Worm (Caenorhabditis elegans) whole organism, young adult: ENCODE data around the gene nduv-3.

Experiments used
- B0035.1 ChIP-seq: sonication (generic microtip); optimal IDR thresholded peaks from 2 replicates; lab custom pipeline; 2016; ENCODE audit warnings: missing genetic modification characterization, mild to moderate bottlenecking, missing compliant biosample characterization, missing genotype, missing genetic modification reagents
- C17E4.6 ChIP-seq: fragments of 200-800 bp; sonication (Bioruptor generic); IDR thresholded peaks from 2 replicates; pipeline ENCODE4 v1.3.6; 2022; ENCODE audit warnings: missing genetic modification reagents, missing genetic modification characterization, missing compliant biosample characterization
- D2030.7 ChIP-seq: fragments of 200-800 bp; sonication (Bioruptor generic); IDR thresholded peaks from 2 replicates; pipeline ENCODE4 v1.3.6; 2022; ENCODE audit warnings: missing genetic modification reagents, missing genetic modification characterization, missing compliant biosample characterization
- F57A8.1 ChIP-seq: fragments of 200-800 bp; sonication (Bioruptor generic); optimal IDR thresholded peaks from 2 replicates; lab custom pipeline; 2018; ENCODE audit warnings: mild to moderate bottlenecking, missing genetic modification characterization, moderate library complexity, missing compliant biosample characterization
- T07F8.4 ChIP-seq: sonication (generic microtip); optimal IDR thresholded peaks from 2 replicates; lab custom pipeline; 2016; ENCODE audit warnings: mild to moderate bottlenecking, missing genetic modification characterization, moderate library complexity, missing compliant biosample characterization
- Y53F4B.3 ChIP-seq: fragments of 200-800 bp; sonication (Bioruptor generic); IDR thresholded peaks from 2 replicates; pipeline ENCODE4 v1.3.6; 2022; ENCODE audit warnings: missing genetic modification reagents, missing genetic modification characterization, missing compliant biosample characterization
- Y53G8AR.9 ChIP-seq: fragments of 200-800 bp; sonication (Bioruptor generic); conservative IDR thresholded peaks from 2 replicates; pipeline ENCODE4 v1.3.6; 2022; ENCODE audit warnings: missing genetic modification reagents, missing genetic modification characterization, missing compliant biosample characterization
- Y67H2A.10 ChIP-seq: fragments of 200-800 bp; sonication (Bioruptor generic); conservative IDR thresholded peaks from 2 replicates; pipeline ENCODE4 v1.3.6; 2022; ENCODE audit warnings: missing genetic modification reagents, missing genetic modification characterization, missing compliant biosample characterization
- aptf-2 ChIP-seq: fragments of 200-800 bp; sonication (Bioruptor generic); conservative IDR thresholded peaks from 2 replicates; pipeline ENCODE4 v1.3.6; 2022; ENCODE audit warnings: missing genetic modification reagents, missing genetic modification characterization, missing compliant biosample characterization
- attf-5 ChIP-seq: fragments of 200-800 bp; sonication (Bioruptor generic); optimal IDR thresholded peaks from 2 replicates; lab custom pipeline; 2018; ENCODE audit warnings: mild to moderate bottlenecking, missing genetic modification characterization, missing compliant biosample characterization
- bed-2 ChIP-seq: fragments of 200-800 bp; sonication (Bioruptor generic); IDR thresholded peaks from 2 replicates; pipeline ENCODE4 v1.3.6; 2022; ENCODE audit warnings: missing genetic modification reagents, missing genetic modification characterization, missing compliant biosample characterization
- cebp-2 ChIP-seq: fragments of 200-800 bp; sonication (Bioruptor generic); IDR thresholded peaks from 2 replicates; pipeline ENCODE4 v1.3.6; 2022; ENCODE audit warnings: missing genetic modification characterization, missing compliant biosample characterization
- ceh-40 ChIP-seq: fragments of 200-800 bp; sonication (Bioruptor generic); IDR thresholded peaks from 2 replicates; pipeline ENCODE4 v1.3.6; 2022; ENCODE audit warnings: missing genetic modification characterization, missing compliant biosample characterization
- ceh-58 ChIP-seq: fragments of 200-800 bp; sonication (Bioruptor generic); IDR thresholded peaks from 2 replicates; pipeline ENCODE4 v1.3.6; 2022; ENCODE audit warnings: missing genetic modification characterization, missing compliant biosample characterization
- die-1 ChIP-seq: sonication (generic microtip); optimal IDR thresholded peaks from 2 replicates; lab custom pipeline; 2016; ENCODE audit warnings: missing genotype, mild to moderate bottlenecking, missing genetic modification characterization, missing compliant biosample characterization
- dox-1 ChIP-seq: fragments of 200-800 bp; sonication (Bioruptor generic); IDR thresholded peaks from 2 replicates; pipeline ENCODE4 v1.3.6; 2022; ENCODE audit warnings: missing genetic modification reagents, missing genetic modification characterization, missing compliant biosample characterization
- egl-18 ChIP-seq: fragments of 200-800 bp; sonication (Bioruptor generic); IDR thresholded peaks from 2 replicates; pipeline ENCODE4 v1.3.6; 2022; ENCODE audit warnings: missing genetic modification reagents, missing genetic modification characterization, missing compliant biosample characterization
- ekl-4 ChIP-seq: fragments of 200-800 bp; sonication (Bioruptor generic); IDR thresholded peaks from 2 replicates; pipeline ENCODE4 v1.3.6; 2022; ENCODE audit warnings: missing genetic modification reagents, missing genetic modification characterization, missing compliant biosample characterization
- ets-4 ChIP-seq: fragments of 200-800 bp; sonication (Bioruptor generic); optimal IDR thresholded peaks from 2 replicates; lab custom pipeline; 2018; ENCODE audit warnings: mild to moderate bottlenecking, missing genetic modification characterization, missing compliant biosample characterization
- fkh-3 ChIP-seq: sonication (generic microtip); optimal IDR thresholded peaks from 2 replicates; lab custom pipeline; 2016; ENCODE audit warnings: mild to moderate bottlenecking, missing genetic modification characterization, missing compliant biosample characterization
- hlh-26 ChIP-seq: fragments of 200-800 bp; sonication (Bioruptor generic); conservative IDR thresholded peaks from 2 replicates; pipeline ENCODE4 v1.3.6; 2022; ENCODE audit warnings: missing genetic modification reagents, missing genetic modification characterization, missing compliant biosample characterization
- hmg-1.2 ChIP-seq: fragments of 200-800 bp; sonication (Bioruptor generic); IDR thresholded peaks from 2 replicates; pipeline ENCODE4 v1.3.6; 2022; ENCODE audit warnings: missing genetic modification reagents, missing genetic modification characterization, missing compliant biosample characterization
- hmg-20 ChIP-seq: fragments of 200-800 bp; sonication (Bioruptor generic); IDR thresholded peaks from 2 replicates; pipeline ENCODE4 v1.3.6; 2022; ENCODE audit warnings: missing genetic modification reagents, missing genetic modification characterization, missing compliant biosample characterization
- let-526 ChIP-seq: fragments of 200-800 bp; sonication (Bioruptor generic); IDR thresholded peaks from 2 replicates; pipeline ENCODE4 v1.3.6; 2022; ENCODE audit warnings: missing genetic modification reagents, missing genetic modification characterization, missing compliant biosample characterization
- lin-40 ChIP-seq: sonication (generic microtip); optimal IDR thresholded peaks from 2 replicates; lab custom pipeline; 2016; ENCODE audit warnings: missing genetic modification characterization, mild to moderate bottlenecking, missing compliant biosample characterization, missing genotype, missing genetic modification reagents
- lsl-1 ChIP-seq: fragments of 200-800 bp; sonication (Bioruptor generic); optimal IDR thresholded peaks from 2 replicates; lab custom pipeline; 2018; ENCODE audit warnings: mild to moderate bottlenecking, missing genetic modification characterization, moderate library complexity, missing compliant biosample characterization
- madf-3 ChIP-seq: fragments of 200-800 bp; sonication (Bioruptor generic); IDR thresholded peaks from 2 replicates; pipeline ENCODE4 v1.3.6; 2022; ENCODE audit warnings: missing genetic modification reagents, missing genetic modification characterization, missing compliant biosample characterization
- madf-8 ChIP-seq: fragments of 200-800 bp; sonication (Bioruptor generic); conservative IDR thresholded peaks from 2 replicates; pipeline ENCODE4 v1.3.6; 2022; ENCODE audit warnings: missing genetic modification reagents, missing genetic modification characterization, missing compliant biosample characterization
- mcd-1 ChIP-seq: fragments of 200-800 bp; sonication (Bioruptor generic); IDR thresholded peaks from 2 replicates; pipeline ENCODE4 v1.3.6; 2022; ENCODE audit warnings: missing genetic modification reagents, missing genetic modification characterization, missing compliant biosample characterization
- mes-4 ChIP-seq: sonication (generic microtip); optimal IDR thresholded peaks from 2 replicates; lab custom pipeline; 2016; ENCODE audit warnings: missing genotype, missing genetic modification characterization, missing compliant biosample characterization
- mxl-1 ChIP-seq: sonication (generic microtip); optimal IDR thresholded peaks from 2 replicates; lab custom pipeline; 2016; ENCODE audit warnings: missing genetic modification characterization, missing compliant biosample characterization
- nfya-1 ChIP-seq: sonication (generic microtip); optimal IDR thresholded peaks from 2 replicates; lab custom pipeline; 2017; ENCODE audit warnings: antibody characterized with exemption, missing compliant biosample characterization, missing genetic modification characterization, borderline replicate concordance; ENCODE audit not compliant: insufficient read depth
- rcor-1 ChIP-seq: fragments of 200-800 bp; sonication (Bioruptor generic); IDR thresholded peaks from 2 replicates; pipeline ENCODE4 v1.3.6; 2022; ENCODE audit warnings: missing genetic modification reagents, missing genetic modification characterization, missing compliant biosample characterization
- rec-8 ChIP-seq, 2 experiments: sonication (generic microtip); optimal IDR thresholded peaks; 2 replicates each; lab custom pipeline; 2016; ENCODE audit warnings: mild to moderate bottlenecking in 2 of 2, missing genetic modification characterization in 2 of 2, missing genetic modification reagents in 2 of 2, missing genotype in 2 of 2, missing biosample characterization in 1 of 2, missing compliant biosample characterization in 1 of 2, moderate library complexity in 1 of 2
- repo-1 ChIP-seq: sonication (generic microtip); optimal IDR thresholded peaks from 2 replicates; lab custom pipeline; 2017; ENCODE audit warnings: mild to moderate bottlenecking, missing genetic modification characterization, missing compliant biosample characterization
- rpc-1 ChIP-seq, 2 experiments: fragments of 150-350 bp in 1 of 2; sonication (generic microtip) in 1 of 2; optimal IDR thresholded peaks; 2 replicates each; lab custom pipeline; 2014 to 2018; ENCODE audit warnings: missing biosample characterization in 1 of 2, missing genetic modification characterization in 1 of 2, missing genetic modification reagents in 1 of 2, missing genotype in 1 of 2
- snpc-1.1 ChIP-seq: sonication (generic microtip); optimal IDR thresholded peaks from 2 replicates; lab custom pipeline; 2017; ENCODE audit warnings: missing genetic modification characterization, mild to moderate bottlenecking, missing compliant biosample characterization, antibody characterized with exemption, moderate library complexity, missing genotype, missing genetic modification reagents; ENCODE audit not compliant: insufficient read depth
- snpc-1.3 ChIP-seq: sonication (generic microtip); optimal IDR thresholded peaks from 2 replicates; lab custom pipeline; 2017; ENCODE audit warnings: missing genetic modification characterization, mild to moderate bottlenecking, missing compliant biosample characterization, antibody characterized with exemption, moderate library complexity, missing genotype, missing genetic modification reagents; ENCODE audit not compliant: insufficient read depth
- snpc-3.4 ChIP-seq: sonication (generic microtip); optimal IDR thresholded peaks from 2 replicates; lab custom pipeline; 2017; ENCODE audit warnings: missing genetic modification characterization, mild to moderate bottlenecking, missing compliant biosample characterization, antibody characterized with exemption, moderate library complexity, missing genotype, missing genetic modification reagents
- somi-1 ChIP-seq: fragments of 200-800 bp; sonication (Bioruptor generic); optimal IDR thresholded peaks from 2 replicates; lab custom pipeline; 2018; ENCODE audit warnings: mild to moderate bottlenecking, missing genetic modification characterization, missing compliant biosample characterization
- tbp1 ChIP-seq: fragments of 200-800 bp; sonication (Bioruptor generic); optimal IDR thresholded peaks from 2 replicates; lab custom pipeline; 2018; ENCODE audit warnings: mild to moderate bottlenecking, missing genetic modification characterization, missing compliant biosample characterization
- zim-3 ChIP-seq: sonication (generic microtip); optimal IDR thresholded peaks from 2 replicates; lab custom pipeline; 2017; ENCODE audit warnings: mild to moderate bottlenecking, missing genetic modification characterization, moderate library complexity, missing compliant biosample characterization
- ztf-18 ChIP-seq: sonication (generic microtip); optimal IDR thresholded peaks from 2 replicates; lab custom pipeline; 2016; ENCODE audit warnings: missing genotype, mild to moderate bottlenecking, missing genetic modification characterization, missing compliant biosample characterization
- ztf-22 ChIP-seq: fragments of 200-800 bp; sonication (Bioruptor generic); optimal IDR thresholded peaks from 2 replicates; lab custom pipeline; 2018; ENCODE audit warnings: mild to moderate bottlenecking, missing genetic modification characterization, moderate library complexity, missing compliant biosample characterization
- ztf-25 ChIP-seq: fragments of 200-800 bp; sonication (Bioruptor generic); IDR thresholded peaks from 2 replicates; pipeline ENCODE4 v1.3.6; 2022; ENCODE audit warnings: missing genetic modification reagents, missing genetic modification characterization, missing compliant biosample characterization
- ztf-28 ChIP-seq: fragments of 200-800 bp; sonication (Bioruptor generic); IDR thresholded peaks from 2 replicates; pipeline ENCODE4 v1.3.6; 2022; ENCODE audit warnings: missing genetic modification reagents, missing genetic modification characterization, missing compliant biosample characterization

nduv-3 gene

DNA sequence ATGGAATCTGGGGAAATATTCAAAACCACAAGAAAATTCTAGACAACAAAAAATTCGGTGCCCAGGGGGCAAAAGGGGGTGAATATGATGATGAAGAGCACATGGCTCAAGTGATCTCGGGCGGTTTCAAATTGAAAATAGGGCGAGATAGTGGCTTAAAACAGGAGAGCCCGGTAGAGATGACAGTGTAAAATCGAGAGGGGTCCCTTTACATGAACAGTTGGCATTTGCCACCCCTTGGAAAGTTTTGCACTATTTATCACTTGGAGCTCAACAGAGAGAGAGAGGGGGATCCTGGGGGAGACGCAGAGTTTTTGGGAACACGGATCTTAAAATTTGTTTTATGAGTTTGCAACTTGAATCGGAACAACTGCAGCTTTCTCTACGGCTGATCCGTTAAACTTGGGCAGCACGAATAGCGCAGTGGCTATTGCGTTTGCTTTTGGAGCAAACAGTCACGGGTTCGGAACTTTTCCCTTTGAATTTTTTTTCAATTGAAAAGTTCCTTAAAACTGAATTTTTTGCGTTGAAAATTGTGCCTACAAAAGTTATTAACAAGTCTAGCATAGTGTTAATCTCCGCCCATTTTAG, 24.4 kb downstream of the nduv-3 start:
- TF ChIP-seq dox-1 (GFP tag; lab: Robert Waterston, UW) (peak; percentile 29; the same call in 1 of the 2 replicates), Y53F4B.3 (GFP tag; lab: Robert Waterston, UW) (no peak), ztf-22 (GFP tag; lab: Kevin White, UChicago) (no peak), ztf-28 (GFP tag; lab: Robert Waterston, UW) (no peak), madf-3 (GFP tag; lab: Robert Waterston, UW) (0 out of 2 replicates have a peak, but pooled peaks have one; percentile 69), nfya-1 (no peak), lin-40 (tag; lab: Kevin White, UChicago) (no peak), hlh-26 (GFP tag; lab: Robert Waterston, UW) (no peak), mes-4 (peak; percentile 19), hmg-20 (GFP tag; lab: Robert Waterston, UW) (peak; percentile 19; the same call in 1 of the 2 replicates), ets-4 (no peak), let-526 (GFP tag; lab: Robert Waterston, UW) (0 out of 2 replicates have a peak, but pooled peaks have one; percentile 55), C17E4.6 (GFP tag; lab: Robert Waterston, UW) (no peak), F57A8.1 (no peak), snpc-3.4 (peak; percentile 56), somi-1 (peak; percentile 23), snpc-1.1 (tag; lab: Kevin White, UChicago) (peak; percentile 3), aptf-2 (GFP tag; lab: Robert Waterston, UW) (no peak), rpc-1 (optimal IDR thresholded peaks at IDR 0.05; lab: Kevin White, UChicago) (peak; percentile 69), rpc-1 (tag; optimal IDR thresholded peaks at IDR 0.05; lab: Kevin White, UChicago) (peak; percentile 77), madf-8 (no peak), Y53G8AR.9 (no peak), ztf-18 (tag; lab: Kevin White, UChicago) (peak; percentile 31), T07F8.4 (tag; lab: Kevin White, UChicago) (no peak), lsl-1 (peak; percentile 16), mxl-1 (peak; percentile 21), fkh-3 (tag; lab: Kevin White, UChicago) (no peak), ceh-58 (0 out of 2 replicates have a peak, but pooled peaks have one; percentile 86), ztf-25 (GFP tag; lab: Robert Waterston, UW) (no peak), tbp1 (GFP tag; lab: Kevin White, UChicago) (peak; percentile 91), attf-5 (no peak), bed-2 (GFP tag; lab: Robert Waterston, UW) (no peak), rec-8 (tag; optimal IDR thresholded peaks at IDR 0.05; lab: Kevin White, UChicago) (peak in 1 of 2 experiments; percentile 41), rcor-1 (peak; percentile 32; the same call in 1 of the 2 replicates), repo-1 (tag; lab: Kevin White, UChicago) (peak; percentile 27), die-1 (tag; lab: Kevin White, UChicago) (peak; percentile 65), ekl-4 (GFP tag; lab: Robert Waterston, UW) (0 out of 2 replicates have a peak, but pooled peaks have one; percentile 16), B0035.1 (tag; lab: Kevin White, UChicago) (no peak), hmg-1.2 (GFP tag; lab: Robert Waterston, UW) (peak; percentile 59), mcd-1 (GFP tag; lab: Robert Waterston, UW) (peak; percentile 38; the same call in 1 of the 2 replicates), D2030.7 (GFP tag; lab: Robert Waterston, UW) (no peak), egl-18 (GFP tag; lab: Robert Waterston, UW) (0 out of 2 replicates have a peak, but pooled peaks have one; percentile 31), Y67H2A.10 (GFP tag; lab: Robert Waterston, UW) (no peak), cebp-2 (GFP tag; lab: Robert Waterston, UW) (peak; percentile 40; the same call in 1 of the 2 replicates), zim-3 (tag; lab: Kevin White, UChicago) (peak; percentile 22), ceh-40 (GFP tag; lab: Robert Waterston, UW) (0 out of 2 replicates have a peak, but pooled peaks have one; percentile 46), snpc-1.3 (tag; lab: Kevin White, UChicago) (peak; percentile 44)
